Fruit fly (Drosophila melanogaster): ENCODE measurements around the gene CG11714.

DNA sequence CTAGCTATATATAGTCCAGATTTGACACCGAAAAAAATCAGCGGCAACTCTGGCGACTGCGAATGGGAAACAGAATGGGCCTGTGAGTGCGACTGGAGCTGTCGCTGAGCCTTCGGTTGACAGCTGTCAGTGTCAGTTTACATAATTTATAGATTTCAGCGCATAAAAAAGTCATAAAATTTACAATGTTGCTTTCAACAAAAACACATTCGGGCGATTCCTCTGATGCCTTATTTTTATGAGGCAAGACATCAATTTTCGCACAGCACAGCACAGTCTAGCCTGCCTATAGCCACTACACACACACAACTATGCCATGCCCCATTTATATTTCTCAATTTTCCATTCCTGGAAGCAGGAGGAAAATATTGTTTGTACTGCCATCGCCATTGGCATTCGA lies 50.1 kb downstream of the CG11714 start:
- TF ChIP-seq CG1602 (GFP tag; optimal IDR thresholded peaks at IDR 0.05) (no peak), CG1603 (tag; optimal IDR thresholded peaks at IDR 0.05) (no peak), Hr78 (GFP tag; optimal IDR thresholded peaks at IDR 0.05) (no peak), emc (GFP tag; optimal IDR thresholded peaks at IDR 0.05) (no peak), Abd-B (GFP tag; optimal IDR thresholded peaks at IDR 0.05) (peak; percentile 6), CG10543 (GFP tag; optimal IDR thresholded peaks at IDR 0.05) (no peak), CG13424 (tag; optimal IDR thresholded peaks at IDR 0.05) (no peak)
